Fruit fly (Drosophila melanogaster) whole organism, embryonic: ENCODE measurements around the gene arg.

Source experiments
- CG10565 ChIP-seq: fragments of 200-800 bp; sonication (Bioruptor generic); optimal IDR thresholded peaks from 3 replicates; lab custom pipeline; 2016; ENCODE audit warnings: missing biosample characterization, mild to moderate bottlenecking, missing genetic modification characterization
- CG11695 ChIP-seq: fragments of 200-800 bp; sonication (Bioruptor generic); IDR thresholded peaks from 3 replicates; pipeline ENCODE4 v1.3.6; 2022; ENCODE audit warnings: missing biosample characterization, missing genetic modification characterization
- CG12155 ChIP-seq: fragments of 200-800 bp; sonication (Bioruptor generic); optimal IDR thresholded peaks from 3 replicates; lab custom pipeline; 2016; ENCODE audit warnings: missing biosample characterization, missing genetic modification characterization
- CG12391 ChIP-seq: fragments of 200-800 bp; sonication (Bioruptor generic); optimal IDR thresholded peaks from 3 replicates; lab custom pipeline; 2018; ENCODE audit warnings: missing biosample characterization, mild to moderate bottlenecking, missing genetic modification characterization, moderate library complexity
- CG12659 ChIP-seq: fragments of 200-800 bp; sonication (Bioruptor generic); optimal IDR thresholded peaks from 3 replicates; lab custom pipeline; 2017; ENCODE audit warnings: mild to moderate bottlenecking, missing biosample characterization, missing genetic modification reagents, missing genetic modification characterization
- CG14965 ChIP-seq: fragments of 200-800 bp; sonication (Bioruptor generic); optimal IDR thresholded peaks from 2 replicates; lab custom pipeline; 2016; ENCODE audit warnings: missing biosample characterization, missing genetic modification characterization, borderline replicate concordance
- CG15269 ChIP-seq: fragments of 200-800 bp; sonication (Bioruptor generic); optimal IDR thresholded peaks from 2 replicates; lab custom pipeline; 2018; ENCODE audit warnings: missing biosample characterization, mild to moderate bottlenecking, missing genetic modification characterization, moderate library complexity
- CG15696 ChIP-seq: fragments of 200-800 bp; sonication (Bioruptor generic); optimal IDR thresholded peaks from 2 replicates; lab custom pipeline; 2019; ENCODE audit warnings: missing biosample characterization, mild to moderate bottlenecking, missing genetic modification characterization, moderate library complexity
- CG16813 ChIP-seq: fragments of 200-800 bp; sonication (Bioruptor generic); IDR thresholded peaks from 3 replicates; pipeline ENCODE4 v1.3.6; 2022; ENCODE audit warnings: missing biosample characterization, missing genetic modification characterization; ENCODE audit not compliant: partially characterized antibody
- CG17328 ChIP-seq: fragments of 200-800 bp; sonication (Bioruptor generic); IDR thresholded peaks from 2 replicates; pipeline ENCODE4 v1.3.6; 2022; ENCODE audit warnings: missing biosample characterization, missing genetic modification characterization
- CG17385 ChIP-seq: fragments of 200-800 bp; sonication (Bioruptor generic); optimal IDR thresholded peaks from 3 replicates; lab custom pipeline; 2018; ENCODE audit warnings: missing biosample characterization, mild to moderate bottlenecking, missing genetic modification characterization
- CG17912 ChIP-seq: fragments of 200-800 bp; sonication (Bioruptor generic); optimal IDR thresholded peaks from 2 replicates; lab custom pipeline; 2018; ENCODE audit warnings: missing biosample characterization, mild to moderate bottlenecking, missing genetic modification characterization
- CG2199 ChIP-seq: fragments of 200-800 bp; sonication (Bioruptor generic); IDR thresholded peaks from 3 replicates; pipeline ENCODE4 v1.3.6; 2022; ENCODE audit warnings: missing biosample characterization, missing genetic modification characterization
- CG31388 ChIP-seq: fragments of 200-800 bp; sonication (Bioruptor generic); optimal IDR thresholded peaks from 2 replicates; lab custom pipeline; 2016; ENCODE audit warnings: missing biosample characterization, missing genetic modification characterization
- CG32772 ChIP-seq: fragments of 200-800 bp; sonication (Bioruptor generic); IDR thresholded peaks from 2 replicates; pipeline ENCODE4 v1.3.6; 2022; ENCODE audit warnings: missing biosample characterization, missing genetic modification characterization
- CG5953 ChIP-seq: fragments of 200-800 bp; sonication (Bioruptor generic); IDR thresholded peaks from 2 replicates; pipeline ENCODE4 v1.3.6; 2022; ENCODE audit warnings: missing biosample characterization, missing genetic modification characterization
- CG6791 ChIP-seq: fragments of 200-800 bp; sonication (Bioruptor generic); IDR thresholded peaks from 3 replicates; pipeline ENCODE4 v1.3.6; 2022; ENCODE audit warnings: missing biosample characterization, missing genetic modification characterization; ENCODE audit not compliant: partially characterized antibody
- CG7372 ChIP-seq: fragments of 200-800 bp; sonication (Bioruptor generic); IDR thresholded peaks from 2 replicates; pipeline ENCODE4 v1.3.6; 2022; ENCODE audit warnings: missing biosample characterization, missing genetic modification characterization
- CG7745 ChIP-seq: fragments of 200-800 bp; sonication (Bioruptor generic); optimal IDR thresholded peaks from 2 replicates; lab custom pipeline; 2018; ENCODE audit warnings: missing biosample characterization, mild to moderate bottlenecking, missing genetic modification characterization, moderate library complexity
- CG8281 ChIP-seq: fragments of 200-800 bp; sonication (Bioruptor generic); optimal IDR thresholded peaks from 2 replicates; lab custom pipeline; 2018; ENCODE audit warnings: missing biosample characterization, mild to moderate bottlenecking, missing genetic modification characterization, moderate library complexity
- CG9609 ChIP-seq: fragments of 200-800 bp; sonication (Bioruptor generic); optimal IDR thresholded peaks from 3 replicates; lab custom pipeline; 2016; ENCODE audit warnings: missing biosample characterization, missing genetic modification characterization
- CG9797 ChIP-seq: fragments of 200-800 bp; sonication (Bioruptor generic); optimal IDR thresholded peaks from 3 replicates; lab custom pipeline; 2018; ENCODE audit warnings: missing biosample characterization, mild to moderate bottlenecking, missing genetic modification characterization
- Doc2 ChIP-seq: fragments of 200-800 bp; sonication (Bioruptor generic); IDR thresholded peaks from 2 replicates; pipeline ENCODE4 v1.3.6; 2022; ENCODE audit warnings: missing biosample characterization, missing genetic modification characterization
- Eip74EF ChIP-seq, 2 experiments: fragments of 200-800 bp in 1 of 2; fragments of >200 bp in 1 of 2; sonication (Bioruptor generic) in 1 of 2; optimal IDR thresholded peaks; 2 replicates each; lab custom pipeline; 2017 to 2019; ENCODE audit warnings: missing biosample characterization in 2 of 2, missing genetic modification characterization in 2 of 2, mild to moderate bottlenecking in 1 of 2, moderate library complexity in 1 of 2
- Hey ChIP-seq: fragments of 200-800 bp; sonication (Bioruptor generic); optimal IDR thresholded peaks from 3 replicates; lab custom pipeline; 2018; ENCODE audit warnings: missing biosample characterization, mild to moderate bottlenecking, missing genetic modification characterization
- Lpt ChIP-seq: fragments of >200 bp; optimal IDR thresholded peaks from 2 replicates; lab custom pipeline; 2018; ENCODE audit warnings: missing biosample characterization, missing genetic modification characterization
- Mes4 ChIP-seq: fragments of 200-800 bp; sonication (Bioruptor generic); optimal IDR thresholded peaks from 2 replicates; lab custom pipeline; 2016; ENCODE audit warnings: missing biosample characterization, missing genetic modification characterization
- PHDP ChIP-seq: fragments of 200-800 bp; sonication (Bioruptor generic); optimal IDR thresholded peaks from 3 replicates; lab custom pipeline; 2018; ENCODE audit warnings: missing biosample characterization, mild to moderate bottlenecking, missing genetic modification characterization, moderate library complexity
- Pdp1 ChIP-seq, 2 experiments: fragments of 200-800 bp; sonication (Bioruptor generic); optimal IDR thresholded peaks; 3 replicates each; lab custom pipeline; 2016; ENCODE audit warnings: missing biosample characterization in 2 of 2, missing genetic modification characterization in 2 of 2, mild to moderate bottlenecking in 1 of 2, moderate library complexity in 1 of 2
- ara ChIP-seq: fragments of 200-800 bp; sonication (Bioruptor generic); IDR thresholded peaks from 2 replicates; pipeline ENCODE4 v1.3.6; 2022; ENCODE audit warnings: missing biosample characterization, missing genetic modification characterization
- ase ChIP-seq: fragments of 200-800 bp; sonication (Bioruptor generic); IDR thresholded peaks from 3 replicates; pipeline ENCODE4 v1.3.6; 2022; ENCODE audit warnings: missing biosample characterization, missing genetic modification characterization
- ato ChIP-seq: fragments of 200-800 bp; sonication (Bioruptor generic); IDR thresholded peaks from 2 replicates; pipeline ENCODE4 v1.3.6; 2022; ENCODE audit warnings: missing biosample characterization, missing genetic modification characterization; ENCODE audit not compliant: partially characterized antibody
- bbx ChIP-seq: fragments of 200-800 bp; sonication (Bioruptor generic); IDR thresholded peaks from 2 replicates; pipeline ENCODE4 v1.3.6; 2022; ENCODE audit warnings: missing biosample characterization, missing genetic modification characterization; ENCODE audit not compliant: partially characterized antibody
- caup ChIP-seq: fragments of 200-800 bp; sonication (Bioruptor generic); optimal IDR thresholded peaks from 3 replicates; lab custom pipeline; 2017; ENCODE audit warnings: missing biosample characterization, mild to moderate bottlenecking, missing genetic modification characterization, moderate library complexity; ENCODE audit not compliant: severe bottlenecking
- chif ChIP-seq, 2 experiments: fragments of 200-800 bp; sonication (Bioruptor generic); optimal IDR thresholded peaks; 3 replicates each; lab custom pipeline; 2016; ENCODE audit warnings: missing biosample characterization in 2 of 2, missing genetic modification characterization in 2 of 2
- crc ChIP-seq: fragments of 200-800 bp; sonication (Bioruptor generic); optimal IDR thresholded peaks from 2 replicates; lab custom pipeline; 2016; ENCODE audit warnings: missing biosample characterization, missing genetic modification characterization
- da ChIP-seq: fragments of 200-800 bp; sonication (Bioruptor generic); optimal IDR thresholded peaks from 2 replicates; lab custom pipeline; 2016; ENCODE audit warnings: missing biosample characterization, missing genetic modification characterization
- dati ChIP-seq: fragments of 200-800 bp; sonication (Bioruptor generic); IDR thresholded peaks from 2 replicates; pipeline ENCODE4 v1.3.6; 2022; ENCODE audit warnings: missing biosample characterization, missing genetic modification characterization
- ftz-f1 ChIP-seq: fragments of 200-800 bp; sonication (Bioruptor generic); optimal IDR thresholded peaks from 2 replicates; lab custom pipeline; 2016; ENCODE audit warnings: missing biosample characterization, missing genetic modification characterization
- gcm2 ChIP-seq: fragments of 200-800 bp; sonication (Bioruptor generic); optimal IDR thresholded peaks from 2 replicates; lab custom pipeline; 2016; ENCODE audit warnings: missing biosample characterization, missing genetic modification characterization
- gsb-n ChIP-seq: fragments of 200-800 bp; sonication (Bioruptor generic); optimal IDR thresholded peaks from 3 replicates; lab custom pipeline; 2018; ENCODE audit warnings: missing biosample characterization, mild to moderate bottlenecking, missing genetic modification characterization
- gt ChIP-seq: fragments of 200-800 bp; sonication (Bioruptor generic); IDR thresholded peaks from 2 replicates; pipeline ENCODE4 v1.3.6; 2022; ENCODE audit warnings: missing biosample characterization, missing genetic modification characterization
- hkb ChIP-seq, 2 experiments: fragments of 200-800 bp in 1 of 2; fragments of >200 bp in 1 of 2; sonication (Bioruptor generic) in 1 of 2; IDR thresholded peaks in 1 of 2; optimal IDR thresholded peaks in 1 of 2; 2 replicates each; pipeline versions ENCODE4 v1.3.6 to Lab custom; 2017 to 2022; ENCODE audit warnings: missing biosample characterization in 1 of 2, missing genetic modification characterization in 1 of 2
- org-1 ChIP-seq: fragments of 200-800 bp; sonication (Bioruptor generic); optimal IDR thresholded peaks from 2 replicates; lab custom pipeline; 2017; ENCODE audit warnings: missing biosample characterization, missing genetic modification characterization
- psq ChIP-seq: fragments of 200-800 bp; sonication (Bioruptor generic); optimal IDR thresholded peaks from 2 replicates; lab custom pipeline; 2017; ENCODE audit warnings: missing biosample characterization, missing genetic modification characterization
- unc-4 ChIP-seq: fragments of 200-800 bp; sonication (Bioruptor generic); IDR thresholded peaks from 2 replicates; pipeline ENCODE4 v1.3.6; 2022; ENCODE audit warnings: missing biosample characterization, missing genetic modification characterization; ENCODE audit not compliant: partially characterized antibody
- z ChIP-seq: fragments of 200-800 bp; sonication (Bioruptor generic); IDR thresholded peaks from 3 replicates; pipeline ENCODE4 v1.3.6; 2022; ENCODE audit warnings: missing biosample characterization, missing genetic modification characterization
- zen2 ChIP-seq: fragments of 200-800 bp; sonication (Bioruptor generic); IDR thresholded peaks from 3 replicates; pipeline ENCODE4 v1.3.6; 2022; ENCODE audit warnings: missing biosample characterization, missing genetic modification characterization; ENCODE audit not compliant: partially characterized antibody
- zfh2 ChIP-seq: fragments of 200-800 bp; sonication (Bioruptor generic); optimal IDR thresholded peaks from 2 replicates; lab custom pipeline; 2016; ENCODE audit warnings: missing biosample characterization, missing genetic modification characterization

arg gene

DNA sequence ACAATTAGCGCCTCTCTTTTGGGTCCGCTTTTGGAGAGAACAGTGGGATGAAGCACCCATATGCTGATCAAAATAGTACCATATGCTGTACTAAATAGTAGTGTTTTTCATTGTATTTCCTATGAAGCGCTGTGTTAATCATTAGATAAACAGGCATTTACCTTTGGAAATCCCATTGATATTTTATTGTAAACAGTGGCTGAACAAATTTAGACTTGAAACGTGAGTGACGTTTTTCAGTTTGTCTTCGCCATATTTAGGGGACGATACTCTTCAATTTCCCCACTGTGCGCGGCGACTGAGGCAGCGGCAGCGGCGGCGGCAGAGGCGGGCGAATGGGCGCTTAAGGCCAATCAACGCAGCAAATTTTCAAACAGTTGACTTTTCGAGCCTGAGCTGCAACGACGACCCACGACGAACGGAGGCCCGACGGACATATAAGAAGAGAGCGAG is 9.6 kb upstream of the arg start (continued):
- TF ChIP-seq Eip74EF (GFP tag; optimal IDR thresholded peaks at IDR 0.05; lab: Kevin White, UChicago) (peak in 1 of 2 experiments; percentile 84), CG9797 (no peak), dati (no peak), bbx (GFP tag; lab: Robert Waterston, UW) (no peak), ftz-f1 (GFP tag; lab: Kevin White, UChicago) (peak; percentile 29), z (no peak), CG11695 (GFP tag; lab: Robert Waterston, UW) (peak; percentile 82; the same call in 2 of the 3 replicates), gcm2 (GFP tag; lab: Kevin White, UChicago) (no peak), zfh2 (GFP tag; lab: Kevin White, UChicago) (peak; percentile 83), hkb (optimal IDR thresholded peaks at IDR 0.05; lab: Kevin White, UChicago) (no peak), hkb (GFP tag; IDR thresholded peaks at IDR 0.05; lab: Robert Waterston, UW) (peak; percentile 79), caup (GFP tag; lab: Kevin White, UChicago) (peak; percentile 88), Hey (tag; lab: Kevin White, UChicago) (peak; percentile 72), CG32772 (GFP tag; lab: Robert Waterston, UW) (peak; percentile 53; the same call in 1 of the 2 replicates), CG7372 (peak; percentile 68), gsb-n (tag; lab: Kevin White, UChicago) (peak; percentile 61), Pdp1 (GFP tag; optimal IDR thresholded peaks at IDR 0.05; lab: Kevin White, UChicago) (peak; percentile 76 to 79), CG7745 (tag; lab: Kevin White, UChicago) (no peak), CG10565 (GFP tag; lab: Kevin White, UChicago) (no peak), psq (GFP tag; lab: Kevin White, UChicago) (peak; percentile 44), Lpt (no peak), gt (GFP tag; lab: Robert Waterston, UW) (no peak), chif (GFP tag; optimal IDR thresholded peaks at IDR 0.05; lab: Kevin White, UChicago) (peak; percentile 51 to 71), CG15269 (tag; lab: Kevin White, UChicago) (peak; percentile 86), CG16813 (no peak), ato (GFP tag; lab: Robert Waterston, UW) (no peak), crc (GFP tag; lab: Kevin White, UChicago) (peak; percentile 67), CG15696 (tag; lab: Kevin White, UChicago) (peak; percentile 70), zen2 (GFP tag; lab: Robert Waterston, UW) (peak; percentile 39; the same call in 1 of the 3 replicates), CG9609 (GFP tag; lab: Kevin White, UChicago) (peak; percentile 74), CG2199 (GFP tag; lab: Robert Waterston, UW) (no peak), da (GFP tag; lab: Kevin White, UChicago) (peak; percentile 54), CG14965 (peak; percentile 52), Mes4 (GFP tag; lab: Kevin White, UChicago) (peak; percentile 70), ara (GFP tag; lab: Robert Waterston, UW) (peak; percentile 48), CG17328 (peak; percentile 54; the same call in 1 of the 2 replicates), CG8281 (tag; lab: Kevin White, UChicago) (peak; percentile 65), CG12155 (peak; percentile 65), Doc2 (no peak), CG12391 (tag; lab: Kevin White, UChicago) (peak; percentile 76), CG17912 (GFP tag; lab: Kevin White, UChicago) (peak; percentile 40), CG17385 (GFP tag; lab: Kevin White, UChicago) (peak; percentile 83), CG12659 (GFP tag; lab: Kevin White, UChicago) (peak; percentile 89), unc-4 (GFP tag; lab: Robert Waterston, UW) (no peak), CG31388 (GFP tag; lab: Kevin White, UChicago) (no peak), CG6791 (no peak), org-1 (GFP tag; lab: Kevin White, UChicago) (peak; percentile 90), ase (GFP tag; lab: Robert Waterston, UW) (peak; percentile 43; the same call in 1 of the 3 replicates), PHDP (tag; lab: Kevin White, UChicago) (peak; percentile 87), CG5953 (GFP tag; lab: Robert Waterston, UW) (no peak)
